Worm (Caenorhabditis elegans): ENCODE measurements around the gene Y111B2A.12.

Y111B2A.12 gene

ce11 chrIII:12614669-12615451 lies 5.8 kb downstream of the Y111B2A.12 start (continued):
- peak; percentile 25 to 54 for TF ChIP-seq daf-16 (GFP tag; optimal IDR thresholded peaks at IDR 0.05)
- TF ChIP-seq daf-16 (tag; optimal IDR thresholded peaks at IDR 0.05) = peak; percentile 97
- TF ChIP-seq Y48G9A.11 (GFP tag; IDR thresholded peaks at IDR 0.05) = no peak
- peak; percentile 62 for TF ChIP-seq nhr-102 (tag; optimal IDR thresholded peaks at IDR 0.05)
- no peak for TF ChIP-seq lin-15B (tag; optimal IDR thresholded peaks at IDR 0.05)
- TF ChIP-seq spr-3 (GFP tag; optimal IDR thresholded peaks at IDR 0.05) = no peak
- TF ChIP-seq unc-39 (tag; optimal IDR thresholded peaks at IDR 0.05) = no peak
- peak; percentile 41 for TF ChIP-seq aha-1 (tag)
- TF ChIP-seq dpl-1 (GFP tag; optimal IDR thresholded peaks at IDR 0.05) = peak; percentile 61
- peak; percentile 83 for TF ChIP-seq nhr-77 (tag; optimal IDR thresholded peaks at IDR 0.05)
- TF ChIP-seq saeg-2 (GFP tag; IDR thresholded peaks at IDR 0.05) = 0 out of 2 replicates have a peak, but pooled peaks have one; percentile 13
- TF ChIP-seq zip-2 (tag; optimal IDR thresholded peaks at IDR 0.05) = no peak
- TF ChIP-seq nhr-42 (GFP tag; IDR thresholded peaks at IDR 0.05) = no peak; the same call in 1 of the 2 replicates
- TF ChIP-seq madf-5 (GFP tag; IDR thresholded peaks at IDR 0.05) = no peak
- peak; percentile 52 for TF ChIP-seq lin-13 (GFP tag; optimal IDR thresholded peaks at IDR 0.05)
- TF ChIP-seq R02D3.7 (tag; optimal IDR thresholded peaks at IDR 0.05) = no peak
- TF ChIP-seq mdl-1 (tag; optimal IDR thresholded peaks at IDR 0.05) = peak; percentile 8 to 56
- TF ChIP-seq madf-9 (GFP tag; conservative IDR thresholded peaks at IDR 0.05) = no peak; the same call in 1 of the 2 replicates
- no peak for TF ChIP-seq lir-3 (tag; optimal IDR thresholded peaks at IDR 0.05)
- no peak; the same call in 1 of the 2 replicates for TF ChIP-seq tra-1 (GFP tag; IDR thresholded peaks at IDR 0.05)
- TF ChIP-seq ceh-44 (GFP tag; IDR thresholded peaks at IDR 0.05) = no peak
- no peak for TF ChIP-seq ztf-7 (tag; optimal IDR thresholded peaks at IDR 0.05)
- no peak for TF ChIP-seq gei-8 (GFP tag; optimal IDR thresholded peaks at IDR 0.05)
- peak; percentile 75 for TF ChIP-seq nhr-10 (tag; optimal IDR thresholded peaks at IDR 0.05)
- no peak for TF ChIP-seq attf-4 (tag; optimal IDR thresholded peaks at IDR 0.05)
- no peak for TF ChIP-seq lin-29 (GFP tag; IDR thresholded peaks at IDR 0.05)
- no peak for TF ChIP-seq arid-1 (GFP tag; conservative IDR thresholded peaks at IDR 0.05)
- no peak for TF ChIP-seq ZK337.2 (GFP tag; IDR thresholded peaks at IDR 0.05)
- no peak for TF ChIP-seq rbr-2 (tag; optimal IDR thresholded peaks at IDR 0.05)
- no peak for TF ChIP-seq dmd-9 (GFP tag; IDR thresholded peaks at IDR 0.05)
- TF ChIP-seq aly-2 (tag; optimal IDR thresholded peaks at IDR 0.05) = no peak
- TF ChIP-seq hlh-11 (tag; optimal IDR thresholded peaks at IDR 0.05) = peak; percentile 93
- no peak for TF ChIP-seq Y105C5A.15 (GFP tag; IDR thresholded peaks at IDR 0.05)
- no peak for TF ChIP-seq nhr-76 (tag; optimal IDR thresholded peaks at IDR 0.05)
- TF ChIP-seq nhr-11 (tag; optimal IDR thresholded peaks at IDR 0.05) = peak; percentile 61
- TF ChIP-seq unc-62 (GFP tag; optimal IDR thresholded peaks at IDR 0.05 in 1 of 2) = peak in 1 of 2 experiments; percentile 80
- TF ChIP-seq unc-62 (tag; optimal IDR thresholded peaks at IDR 0.05) = no peak
- TF ChIP-seq mdt-29 (GFP tag; IDR thresholded peaks at IDR 0.05) = peak; percentile 98
- TF ChIP-seq F49E8.2 (tag; optimal IDR thresholded peaks at IDR 0.05; ENCODE audit: borderline replicate concordance) = no peak
- no peak for TF ChIP-seq sdz-12 (GFP tag; optimal IDR thresholded peaks at IDR 0.05)
- peak; percentile 93 for TF ChIP-seq nhr-28 (tag; optimal IDR thresholded peaks at IDR 0.05)
- TF ChIP-seq dve-1 (tag; optimal IDR thresholded peaks at IDR 0.05; ENCODE audit: insufficient read depth) = peak; percentile 90
- TF ChIP-seq pha-4 (GFP tag; IDR thresholded peaks at IDR 0.05) = 0 out of 2 replicates have a peak, but pooled peaks have one; percentile 43
- TF ChIP-seq pha-4 (tag; optimal IDR thresholded peaks at IDR 0.05) = peak; percentile 73
- no peak for TF ChIP-seq skn-1 (tag; optimal IDR thresholded peaks at IDR 0.05)
- TF ChIP-seq mep-1 (tag; optimal IDR thresholded peaks at IDR 0.05) = peak; percentile 43
- TF ChIP-seq nhr-111 (GFP tag; optimal IDR thresholded peaks at IDR 0.05) = no peak
- TF ChIP-seq jun-1 (tag; optimal IDR thresholded peaks at IDR 0.05) = peak; percentile 76
- TF ChIP-seq php-3 (GFP tag; IDR thresholded peaks at IDR 0.05) = peak; percentile 43; the same call in 1 of the 2 replicates
- TF ChIP-seq ceh-28 (tag; optimal IDR thresholded peaks at IDR 0.05) = no peak

Measured in whole organism, L4 larva.